Worm (Caenorhabditis elegans) whole organism, L2 larva: ENCODE results near the gene cct-6.

ENCODE experiments used
- C34F6.9 ChIP-seq: fragments of 150-350 bp; optimal IDR thresholded peaks from 2 replicates; lab custom pipeline; 2014; ENCODE audit warnings: missing biosample characterization, missing genetic modification characterization
- F13H6.1 ChIP-seq: sonication (generic microtip); optimal IDR thresholded peaks from 2 replicates; lab custom pipeline; 2016; ENCODE audit warnings: missing genetic modification characterization, missing compliant biosample characterization
- R02D3.7 ChIP-seq: fragments of 150-350 bp; optimal IDR thresholded peaks from 2 replicates; lab custom pipeline; 2014; ENCODE audit warnings: missing biosample characterization, missing genetic modification characterization
- ZK546.5 ChIP-seq: sonication (generic microtip); optimal IDR thresholded peaks from 2 replicates; lab custom pipeline; 2017; ENCODE audit warnings: missing biosample characterization, missing genetic modification characterization
- alr-1 ChIP-seq: fragments of 150-350 bp; optimal IDR thresholded peaks from 2 replicates; lab custom pipeline; 2014; ENCODE audit warnings: missing biosample characterization, missing genetic modification characterization
- aly-2 ChIP-seq: fragments of 150-350 bp; optimal IDR thresholded peaks from 2 replicates; lab custom pipeline; 2014; ENCODE audit warnings: missing biosample characterization, missing genetic modification characterization
- ama-1 ChIP-seq: fragments of 150-350 bp; optimal IDR thresholded peaks from 2 replicates; lab custom pipeline; 2018; ENCODE audit warnings: inconsistent platforms
- ceh-16 ChIP-seq: fragments of 150-350 bp; optimal IDR thresholded peaks from 2 replicates; lab custom pipeline; 2014; ENCODE audit warnings: missing biosample characterization, missing genetic modification characterization
- ceh-82 ChIP-seq: fragments of 150-350 bp; optimal IDR thresholded peaks from 2 replicates; lab custom pipeline; 2014; ENCODE audit warnings: missing biosample characterization, missing genetic modification characterization
- dmd-4 ChIP-seq: sonication (generic microtip); optimal IDR thresholded peaks from 2 replicates; lab custom pipeline; 2017; ENCODE audit warnings: missing biosample characterization, missing genetic modification characterization
- elt-3 ChIP-seq: sonication (generic microtip); optimal IDR thresholded peaks from 2 replicates; lab custom pipeline; 2017; ENCODE audit warnings: missing biosample characterization, missing genetic modification characterization
- fos-1 ChIP-seq: fragments of 150-350 bp; optimal IDR thresholded peaks from 2 replicates; lab custom pipeline; 2014; ENCODE audit warnings: missing biosample characterization, missing genetic modification characterization
- gmeb-1 ChIP-seq: fragments of 150-350 bp; optimal IDR thresholded peaks from 2 replicates; lab custom pipeline; 2014; ENCODE audit warnings: missing biosample characterization, missing genetic modification characterization
- lin-11 ChIP-seq: fragments of 150-350 bp; sonication (generic microtip); optimal IDR thresholded peaks from 2 replicates; lab custom pipeline; 2014; ENCODE audit warnings: missing biosample characterization, missing genetic modification characterization, inconsistent platforms, mixed read lengths
- lin-13 ChIP-seq: fragments of 150-350 bp; optimal IDR thresholded peaks from 2 replicates; lab custom pipeline; 2014; ENCODE audit warnings: missing biosample characterization, missing genetic modification reagents, missing genetic modification characterization
- lin-39 ChIP-seq: fragments of 150-350 bp; optimal IDR thresholded peaks from 2 replicates; lab custom pipeline; 2014; ENCODE audit warnings: missing biosample characterization, missing genetic modification reagents, missing genetic modification characterization
- lsy-2 ChIP-seq, 2 experiments: fragments of 150-350 bp in 1 of 2; sonication (generic microtip) in 1 of 2; optimal IDR thresholded peaks; 2 replicates each; lab custom pipeline; 2014 to 2017; ENCODE audit warnings: missing biosample characterization in 2 of 2, missing genetic modification characterization in 2 of 2
- mab-5 ChIP-seq: fragments of 150-350 bp; optimal IDR thresholded peaks from 2 replicates; lab custom pipeline; 2014; ENCODE audit warnings: missing biosample characterization, missing genetic modification characterization
- mbf-1 ChIP-seq: sonication (generic microtip); optimal IDR thresholded peaks from 2 replicates; lab custom pipeline; 2017; ENCODE audit warnings: missing biosample characterization, missing genetic modification characterization
- mdl-1 ChIP-seq, 2 experiments: fragments of 150-350 bp in 1 of 2; sonication (generic microtip) in 1 of 2; optimal IDR thresholded peaks; 2 replicates each; lab custom pipeline; 2017; ENCODE audit warnings: missing biosample characterization in 2 of 2, missing genetic modification characterization in 2 of 2
- nhr-10 ChIP-seq: sonication (generic microtip); optimal IDR thresholded peaks from 2 replicates; lab custom pipeline; 2017; ENCODE audit warnings: missing biosample characterization, missing genetic modification characterization
- nhr-11 ChIP-seq: fragments of 150-350 bp; optimal IDR thresholded peaks from 2 replicates; lab custom pipeline; 2014; ENCODE audit warnings: missing biosample characterization, missing genetic modification characterization
- nhr-129 ChIP-seq: fragments of 150-350 bp; optimal IDR thresholded peaks from 2 replicates; lab custom pipeline; 2014; ENCODE audit warnings: missing biosample characterization, missing genetic modification characterization
- nhr-237 ChIP-seq: fragments of 150-350 bp; optimal IDR thresholded peaks from 2 replicates; lab custom pipeline; 2014; ENCODE audit warnings: missing biosample characterization, missing genetic modification characterization
- nhr-25 ChIP-seq: fragments of 150-350 bp; sonication (generic microtip); optimal IDR thresholded peaks from 3 replicates; lab custom pipeline; 2014; ENCODE audit warnings: missing biosample characterization, missing genetic modification characterization
- nhr-77 ChIP-seq: fragments of 150-350 bp; optimal IDR thresholded peaks from 2 replicates; lab custom pipeline; 2014; ENCODE audit warnings: missing biosample characterization, missing genetic modification characterization
- peb-1 ChIP-seq: fragments of 150-350 bp; optimal IDR thresholded peaks from 2 replicates; lab custom pipeline; 2014; ENCODE audit warnings: missing biosample characterization, missing genetic modification characterization
- sem-4 ChIP-seq: fragments of 150-350 bp; optimal IDR thresholded peaks from 2 replicates; lab custom pipeline; 2014; ENCODE audit warnings: missing biosample characterization, missing genetic modification reagents, missing genetic modification characterization
- sma-3 ChIP-seq: sonication (generic microtip); optimal IDR thresholded peaks from 2 replicates; lab custom pipeline; 2016; ENCODE audit warnings: missing genetic modification reagents, missing genetic modification characterization, missing compliant biosample characterization
- sma-9 ChIP-seq, 2 experiments: fragments of 150-350 bp in 1 of 2; sonication (generic microtip) in 1 of 2; optimal IDR thresholded peaks; 2 replicates each; lab custom pipeline; 2014 to 2016; ENCODE audit warnings: missing genetic modification characterization in 2 of 2, mild to moderate bottlenecking in 1 of 2, missing biosample characterization in 1 of 2, missing compliant biosample characterization in 1 of 2, missing genetic modification reagents in 1 of 2, moderate library complexity in 1 of 2
- snpc-4 ChIP-seq: fragments of 150-350 bp; optimal IDR thresholded peaks from 2 replicates; lab custom pipeline; 2014; ENCODE audit warnings: missing biosample characterization, missing genetic modification characterization
- unc-55 ChIP-seq: fragments of 150-350 bp; sonication (generic microtip); optimal IDR thresholded peaks from 3 replicates; lab custom pipeline; 2014; ENCODE audit warnings: missing biosample characterization, missing genetic modification reagents, missing genetic modification characterization
- zag-1 ChIP-seq: fragments of 150-350 bp; optimal IDR thresholded peaks from 2 replicates; lab custom pipeline; 2014; ENCODE audit warnings: missing biosample characterization, missing genetic modification characterization
- ztf-1 ChIP-seq: fragments of 200-800 bp; sonication (Bioruptor generic); conservative IDR thresholded peaks from 2 replicates; pipeline ENCODE4 v1.3.6; 2022; ENCODE audit warnings: missing genetic modification characterization, missing compliant biosample characterization
- ztf-11 ChIP-seq: sonication (generic microtip); optimal IDR thresholded peaks from 2 replicates; lab custom pipeline; 2017; ENCODE audit warnings: missing biosample characterization, missing genetic modification characterization
- ztf-4 ChIP-seq: fragments of 150-350 bp; optimal IDR thresholded peaks from 2 replicates; lab custom pipeline; 2014; ENCODE audit warnings: missing biosample characterization, missing genetic modification characterization

The cct-6 gene

ce11 chrIII:5834663-5835062 lies 20.8 kb downstream of the cct-6 start:
- TF ChIP-seq peb-1 (tag; lab: Kevin White, UChicago) (no peak), F13H6.1 (tag; lab: Kevin White, UChicago) (no peak)

ce11 chrIII:5834053-5834452 lies 21.4 kb downstream of the cct-6 start, which contains the start of gene R12B2.6:
R12B2.6 (minus strand) TSS chrIII:5834153.
- TF ChIP-seq lsy-2 (tag; optimal IDR thresholded peaks at IDR 0.05; lab: Kevin White, UChicago) (no peak), sem-4 (tag; lab: Kevin White, UChicago) (no peak), zag-1 (tag; lab: Kevin White, UChicago) (no peak), ztf-11 (no peak), R02D3.7 (tag; lab: Kevin White, UChicago) (no peak), ama-1 (no peak), snpc-4 (tag; lab: Kevin White, UChicago) (no peak), ztf-1 (GFP tag; lab: Robert Waterston, UW) (no peak), ceh-82 (tag; lab: Kevin White, UChicago) (no peak), gmeb-1 (no peak), ceh-16 (tag; lab: Kevin White, UChicago) (no peak), ZK546.5 (tag; lab: Kevin White, UChicago) (no peak), sma-9 (GFP tag; optimal IDR thresholded peaks at IDR 0.05; lab: Kevin White, UChicago) (no peak), sma-9 (tag; optimal IDR thresholded peaks at IDR 0.05; lab: Kevin White, UChicago) (no peak), elt-3 (no peak), mbf-1 (tag; lab: Kevin White, UChicago) (no peak), nhr-11 (no peak), mab-5 (tag; lab: Kevin White, UChicago) (no peak)

ce11 chrIII:5833376-5833775 lies 22.1 kb downstream of the cct-6 start, which contains the start of the genes R12B2.13 and mdt-15:
R12B2.13 (minus strand) TSS chrIII:5833476.
mdt-15 (minus strand) TSS chrIII:5833751.
- TF ChIP-seq dmd-4 (no peak), mbf-1 (tag; lab: Kevin White, UChicago) (no peak), mdl-1 (tag; optimal IDR thresholded peaks at IDR 0.05; lab: Kevin White, UChicago) (no peak), nhr-11 (no peak), peb-1 (tag; lab: Kevin White, UChicago) (no peak), sem-4 (tag; lab: Kevin White, UChicago) (no peak), lin-11 (tag; lab: Kevin White, UChicago) (no peak), nhr-237 (tag; lab: Kevin White, UChicago) (no peak)

- TF ChIP-seq nhr-25 (tag; lab: Kevin White, UChicago) (no peak), sma-3 (no peak), lin-39 (tag; lab: Kevin White, UChicago) (no peak), alr-1 (no peak), sem-4 (tag; lab: Kevin White, UChicago) (no peak), mab-5 (tag; lab: Kevin White, UChicago) (no peak), nhr-10 (tag; lab: Kevin White, UChicago) (no peak), lin-13 (GFP tag; lab: Kevin White, UChicago) (no peak), aly-2 (tag; lab: Kevin White, UChicago) (no peak)
- TF ChIP-seq, all 48 proteins: peak for 0
Observed at ce11 chrIII:5832442-5832841, 23.0 kb downstream of the cct-6 start.

- TF ChIP-seq nhr-77 (tag; lab: Kevin White, UChicago), result no peak
- no peak for TF ChIP-seq fos-1 (tag; lab: Kevin White, UChicago)
- TF ChIP-seq sem-4 (tag; lab: Kevin White, UChicago), result no peak
- no peak for TF ChIP-seq lsy-2 (tag; optimal IDR thresholded peaks at IDR 0.05; lab: Kevin White, UChicago)
- no peak for TF ChIP-seq sma-3
- TF ChIP-seq ZK546.5 (tag; lab: Kevin White, UChicago), result no peak
- TF ChIP-seq mbf-1 (tag; lab: Kevin White, UChicago), result no peak
Observed at ce11 chrIII:5828065-5828464, 27.4 kb downstream of the cct-6 start.

- TF ChIP-seq elt-3 (no peak), ZK546.5 (tag; lab: Kevin White, UChicago) (no peak), ztf-4 (tag; lab: Kevin White, UChicago) (no peak), lin-13 (GFP tag; lab: Kevin White, UChicago) (no peak), F13H6.1 (tag; lab: Kevin White, UChicago) (peak; percentile 48), dmd-4 (no peak), ceh-16 (tag; lab: Kevin White, UChicago) (no peak), ztf-11 (no peak), sma-9 (GFP tag; optimal IDR thresholded peaks at IDR 0.05; lab: Kevin White, UChicago) (no peak), sma-9 (tag; optimal IDR thresholded peaks at IDR 0.05; lab: Kevin White, UChicago) (no peak), mbf-1 (tag; lab: Kevin White, UChicago) (no peak), nhr-129 (no peak), zag-1 (tag; lab: Kevin White, UChicago) (peak; percentile 3), alr-1 (no peak), mdl-1 (tag; optimal IDR thresholded peaks at IDR 0.05; lab: Kevin White, UChicago) (no peak), C34F6.9 (tag; lab: Kevin White, UChicago) (peak; percentile 15), unc-55 (no peak), lsy-2 (tag; optimal IDR thresholded peaks at IDR 0.05; lab: Kevin White, UChicago) (no peak)
Observed at ce11 chrIII:5826895-5827437, 28.5 kb downstream of the cct-6 start.
